Worm (Caenorhabditis elegans): ENCODE results near the gene oac-14.

DNA sequence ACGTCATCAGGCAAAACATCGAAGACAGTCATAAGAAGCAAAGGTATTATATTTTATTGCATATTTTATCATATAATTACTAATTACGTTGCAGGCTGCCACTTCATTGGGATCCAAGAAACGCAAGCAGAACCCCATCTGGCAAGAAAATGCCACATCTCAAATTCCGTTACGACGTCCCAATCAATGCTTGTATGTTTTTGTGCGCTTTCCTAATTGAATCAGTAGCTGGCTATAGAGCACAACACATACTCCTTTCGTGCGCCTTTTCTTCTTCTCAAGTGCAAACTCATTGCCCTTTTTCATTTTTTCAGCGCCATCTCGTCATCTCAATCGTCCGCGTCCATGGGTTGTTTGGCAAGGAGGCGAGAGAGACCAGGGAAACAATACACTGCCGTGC lies 9.1 kb upstream of the oac-14 start:
- TF ChIP-seq nhr-76 (tag; optimal IDR thresholded peaks at IDR 0.05) (no peak), mep-1 (tag; optimal IDR thresholded peaks at IDR 0.05) (no peak), snpc-4 (tag; optimal IDR thresholded peaks at IDR 0.05) (no peak), nhr-28 (tag; optimal IDR thresholded peaks at IDR 0.05) (no peak), tbx-8 (GFP tag; optimal IDR thresholded peaks at IDR 0.05) (no peak), nhr-12 (tag; optimal IDR thresholded peaks at IDR 0.05) (no peak), unc-62 (GFP tag; optimal IDR thresholded peaks at IDR 0.05) (no peak), lin-13 (tag; optimal IDR thresholded peaks at IDR 0.05) (no peak), lsy-2 (tag; optimal IDR thresholded peaks at IDR 0.05) (no peak), nhr-237 (tag; optimal IDR thresholded peaks at IDR 0.05) (no peak), unc-39 (tag; optimal IDR thresholded peaks at IDR 0.05) (no peak), ceh-83 (GFP tag; optimal IDR thresholded peaks at IDR 0.05) (no peak), elt-1 (tag; optimal IDR thresholded peaks at IDR 0.05; ENCODE audit: borderline replicate concordance, insufficient read depth) (no peak), ztf-11 (tag; optimal IDR thresholded peaks at IDR 0.05) (no peak)
